Worm (Caenorhabditis elegans) whole organism, L2 larva: Measurements from ENCODE around the gene szy-20.

Experiments
- elt-3 ChIP-seq: sonication (generic microtip); optimal IDR thresholded peaks from 2 replicates; lab custom pipeline; 2017; ENCODE audit warnings: missing biosample characterization, missing genetic modification characterization
- fos-1 ChIP-seq: fragments of 150-350 bp; optimal IDR thresholded peaks from 2 replicates; lab custom pipeline; 2014; ENCODE audit warnings: missing biosample characterization, missing genetic modification characterization
- lin-39 ChIP-seq: fragments of 150-350 bp; optimal IDR thresholded peaks from 2 replicates; lab custom pipeline; 2014; ENCODE audit warnings: missing biosample characterization, missing genetic modification reagents, missing genetic modification characterization
- unc-62 ChIP-seq: fragments of 150-350 bp; optimal IDR thresholded peaks from 2 replicates; lab custom pipeline; 2014; ENCODE audit warnings: missing biosample characterization, missing genetic modification reagents, missing genetic modification characterization
- ztf-11 ChIP-seq: sonication (generic microtip); optimal IDR thresholded peaks from 2 replicates; lab custom pipeline; 2017; ENCODE audit warnings: missing biosample characterization, missing genetic modification characterization

DNA sequence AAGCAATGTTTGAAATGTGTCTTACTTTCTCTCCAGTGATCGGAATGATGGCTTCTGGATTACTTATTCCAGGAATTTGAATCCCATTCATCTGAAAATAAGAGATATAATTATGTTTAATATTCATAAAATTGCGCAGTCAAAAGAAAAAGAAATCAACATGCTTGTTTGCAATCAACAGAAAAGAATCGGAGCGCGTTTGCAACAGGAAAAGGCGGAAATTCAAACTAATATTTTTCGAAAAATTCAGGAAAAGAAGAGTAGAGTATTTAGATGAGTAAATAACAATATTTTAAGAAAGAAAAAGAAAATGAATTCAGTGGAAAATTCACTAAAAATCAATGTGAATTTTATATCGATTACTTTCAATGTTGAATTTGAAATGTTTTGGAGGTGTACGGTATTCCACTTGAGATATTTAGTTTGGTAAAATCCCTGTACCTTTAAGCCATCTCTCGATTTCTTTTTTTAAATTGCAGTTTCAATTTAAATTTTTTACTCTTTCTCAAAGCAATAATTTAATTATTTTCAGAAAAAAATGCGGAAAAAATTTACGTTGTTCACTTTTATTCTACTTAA, 28.7 kb downstream of the szy-20 start, which contains the start of the genes set-17 and T21B10.4:
- TF ChIP-seq unc-62 (GFP tag; lab: Kevin White, UChicago) (no peak), ztf-11 (tag; lab: Kevin White, UChicago) (no peak), lin-39 (tag; lab: Kevin White, UChicago) (no peak), fos-1 (tag; lab: Kevin White, UChicago) (no peak), elt-3 (tag; lab: Kevin White, UChicago) (no peak)
